Worm (Caenorhabditis elegans): ENCODE data around the gene C01G6.9.

The C01G6.9 gene

DNA sequence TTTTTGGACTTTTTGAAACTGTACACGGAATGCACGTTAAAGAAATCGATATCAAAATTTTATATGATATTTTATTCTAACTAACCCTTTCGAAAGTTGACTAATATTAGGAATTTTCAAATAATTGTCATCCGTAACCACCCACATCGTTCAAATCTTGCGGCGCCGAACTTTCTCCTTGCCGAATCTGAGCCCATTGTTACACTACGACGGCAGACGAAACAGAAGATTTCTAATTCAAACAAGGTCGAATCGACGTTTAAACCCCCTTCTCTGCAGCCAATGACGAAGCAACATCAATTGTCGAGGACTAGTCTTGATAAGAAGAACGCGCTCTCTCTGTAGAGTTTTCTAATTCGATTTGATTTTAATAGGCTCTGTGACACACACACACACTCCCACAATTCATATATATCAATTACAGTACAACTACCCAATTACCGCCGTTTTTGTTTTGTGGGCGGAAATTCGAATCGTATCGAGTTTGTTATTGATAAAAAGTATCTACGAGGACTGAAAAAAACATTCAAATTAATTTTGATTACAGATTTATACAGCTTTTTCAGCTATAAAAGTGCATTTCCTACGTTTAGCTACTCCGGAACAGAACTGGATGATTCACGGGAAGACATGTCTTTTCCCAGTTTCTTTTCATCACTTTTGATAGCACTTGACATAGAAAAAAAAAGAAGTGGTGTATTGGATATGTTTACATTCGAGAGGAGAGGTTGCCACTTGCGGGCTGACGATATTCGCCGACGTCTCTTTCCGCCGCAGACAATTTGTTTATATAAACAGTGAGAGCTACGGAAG is 11.1 kb downstream of the C01G6.9 start (continued):
- TF ChIP-seq aha-1 (tag) (peak; percentile 76), daf-8 (GFP tag; IDR thresholded peaks at IDR 0.05) (no peak)

ce11 chrII:9283668-9284357 is 11.8 kb downstream of the C01G6.9 start:
- TF ChIP-seq skn-1 (tag; optimal IDR thresholded peaks at IDR 0.05) (no peak), daf-8 (GFP tag; IDR thresholded peaks at IDR 0.05) (no peak), daf-19 (GFP tag; conservative IDR thresholded peaks at IDR 0.05) (no peak), nhr-77 (tag; optimal IDR thresholded peaks at IDR 0.05) (peak; percentile 95), php-3 (GFP tag; IDR thresholded peaks at IDR 0.05) (peak; percentile 89), ZK337.2 (GFP tag; IDR thresholded peaks at IDR 0.05) (no peak), mxl-2 (GFP tag; conservative IDR thresholded peaks at IDR 0.05) (peak; percentile 63; the same call in 1 of the 2 replicates), mdl-1 (tag; optimal IDR thresholded peaks at IDR 0.05) (peak; percentile 70 to 96), spr-1 (tag; optimal IDR thresholded peaks at IDR 0.05) (no peak), madf-5 (GFP tag; IDR thresholded peaks at IDR 0.05) (no peak), hif-1 (tag; optimal IDR thresholded peaks at IDR 0.05) (peak; percentile 64 to 89), mep-1 (tag; optimal IDR thresholded peaks at IDR 0.05) (peak; percentile 70), nhr-10 (tag; optimal IDR thresholded peaks at IDR 0.05) (peak; percentile 19), Y75B8A.6 (GFP tag; IDR thresholded peaks at IDR 0.05) (no peak), mxl-3 (GFP tag; optimal IDR thresholded peaks at IDR 0.05) (peak; percentile 54), saeg-2 (GFP tag; IDR thresholded peaks at IDR 0.05) (peak; percentile 67; the same call in 1 of the 2 replicates), nhr-48 (tag; optimal IDR thresholded peaks at IDR 0.05) (peak; percentile 74), mes-2 (tag; optimal IDR thresholded peaks at IDR 0.05; ENCODE audit: poor library complexity, severe bottlenecking) (peak; percentile 66), nhr-28 (tag; optimal IDR thresholded peaks at IDR 0.05) (peak; percentile 94), aha-1 (tag) (peak; percentile 94), fos-1 (tag; optimal IDR thresholded peaks at IDR 0.05) (peak; percentile 33), ama-1 (optimal IDR thresholded peaks at IDR 0.05) (no peak), Y5F2A.4 (GFP tag; optimal IDR thresholded peaks at IDR 0.05) (no peak), mdt-29 (GFP tag; IDR thresholded peaks at IDR 0.05) (peak; percentile 53; the same call in 1 of the 2 replicates), egl-43 (GFP tag; IDR thresholded peaks at IDR 0.05) (no peak), lin-38 (GFP tag; IDR thresholded peaks at IDR 0.05) (0 out of 2 replicates have a peak, but pooled peaks have one; percentile 12), pqm-1 (tag; optimal IDR thresholded peaks at IDR 0.05) (no peak), lin-1 (GFP tag; IDR thresholded peaks at IDR 0.05) (peak; percentile 71), dmd-9 (GFP tag; IDR thresholded peaks at IDR 0.05) (no peak), dve-1 (tag; optimal IDR thresholded peaks at IDR 0.05; ENCODE audit: insufficient read depth) (peak; percentile 86), unc-62 (GFP tag; optimal IDR thresholded peaks at IDR 0.05 in 1 of 2) (peak in 1 of 2 experiments; percentile 99), unc-62 (tag; optimal IDR thresholded peaks at IDR 0.05) (no peak), lim-7 (GFP tag; IDR thresholded peaks at IDR 0.05) (no peak), nhr-11 (tag; optimal IDR thresholded peaks at IDR 0.05) (peak; percentile 78), T20F7.1 (GFP tag; optimal IDR thresholded peaks at IDR 0.05) (peak; percentile 62), zfp-3 (GFP tag; conservative IDR thresholded peaks at IDR 0.05) (peak; percentile 67; the same call in 1 of the 2 replicates), lsy-2 (tag; optimal IDR thresholded peaks at IDR 0.05) (peak; percentile 2 to 81), pha-4 (GFP tag; IDR thresholded peaks at IDR 0.05) (peak; percentile 59; the same call in 1 of the 2 replicates), pha-4 (tag; optimal IDR thresholded peaks at IDR 0.05) (no peak), dmd-6 (GFP tag; IDR thresholded peaks at IDR 0.05) (peak; percentile 97), spr-3 (GFP tag; optimal IDR thresholded peaks at IDR 0.05) (peak; percentile 20), lir-3 (tag; optimal IDR thresholded peaks at IDR 0.05) (no peak), hlh-11 (tag; optimal IDR thresholded peaks at IDR 0.05) (peak; percentile 97), tra-1 (GFP tag; IDR thresholded peaks at IDR 0.05) (peak; percentile 50; the same call in 1 of the 2 replicates), ztf-7 (tag; optimal IDR thresholded peaks at IDR 0.05) (peak; percentile 14), nhr-6 (tag; optimal IDR thresholded peaks at IDR 0.05) (no peak)
